Fruit fly (Drosophila melanogaster) whole organism, embryonic: ENCODE results near the gene twf.

Source experiments
- Abd-B ChIP-seq: fragments of 200-800 bp; sonication (Bioruptor generic); optimal IDR thresholded peaks from 2 replicates; lab custom pipeline; 2018; ENCODE audit warnings: missing biosample characterization, mild to moderate bottlenecking, missing genetic modification characterization, moderate library complexity
- Asciz ChIP-seq: fragments of 200-800 bp; sonication (Bioruptor generic); optimal IDR thresholded peaks from 2 replicates; lab custom pipeline; 2017; ENCODE audit warnings: missing biosample characterization, mild to moderate bottlenecking, missing genetic modification characterization, missing genetic modification reagents
- Atf6 ChIP-seq: fragments of 200-800 bp; sonication (Bioruptor generic); IDR thresholded peaks from 2 replicates; pipeline ENCODE4 v1.3.6; 2022; ENCODE audit warnings: missing biosample characterization, missing genetic modification characterization
- Blimp-1 ChIP-seq: fragments of 200-800 bp; sonication (Bioruptor generic); optimal IDR thresholded peaks from 3 replicates; lab custom pipeline; 2018; ENCODE audit warnings: missing biosample characterization, missing genetic modification characterization, mild to moderate bottlenecking, moderate library complexity, missing genetic modification reagents
- CG10209 ChIP-seq: fragments of 200-800 bp; sonication (Bioruptor generic); optimal IDR thresholded peaks from 3 replicates; lab custom pipeline; 2017; ENCODE audit warnings: missing biosample characterization, mild to moderate bottlenecking, missing genetic modification characterization, missing genetic modification reagents
- CG10366 ChIP-seq: fragments of 200-800 bp; sonication (Bioruptor generic); IDR thresholded peaks from 2 replicates; pipeline ENCODE4 v1.3.6; 2022; ENCODE audit warnings: missing biosample characterization, missing genetic modification characterization
- CG13123 ChIP-seq: fragments of 200-800 bp; sonication (Bioruptor generic); optimal IDR thresholded peaks from 2 replicates; lab custom pipeline; 2016; ENCODE audit warnings: missing biosample characterization, missing genetic modification characterization
- CG14710 ChIP-seq: fragments of 200-800 bp; sonication (Bioruptor generic); optimal IDR thresholded peaks from 3 replicates; lab custom pipeline; 2019; ENCODE audit warnings: missing biosample characterization, mild to moderate bottlenecking, missing genetic modification characterization, moderate library complexity
- CG15269 ChIP-seq: fragments of 200-800 bp; sonication (Bioruptor generic); optimal IDR thresholded peaks from 2 replicates; lab custom pipeline; 2018; ENCODE audit warnings: missing biosample characterization, mild to moderate bottlenecking, missing genetic modification characterization, moderate library complexity
- CG16815 ChIP-seq: fragments of 200-800 bp; sonication (Bioruptor generic); optimal IDR thresholded peaks from 3 replicates; lab custom pipeline; 2017; ENCODE audit warnings: missing biosample characterization, mild to moderate bottlenecking, missing genetic modification characterization
- CG17385 ChIP-seq: fragments of 200-800 bp; sonication (Bioruptor generic); optimal IDR thresholded peaks from 3 replicates; lab custom pipeline; 2018; ENCODE audit warnings: missing biosample characterization, mild to moderate bottlenecking, missing genetic modification characterization
- CG17568 ChIP-seq: fragments of 200-800 bp; sonication (Bioruptor generic); optimal IDR thresholded peaks from 2 replicates; lab custom pipeline; 2018; ENCODE audit warnings: missing biosample characterization, mild to moderate bottlenecking, missing genetic modification characterization, moderate library complexity
- CG18011 ChIP-seq: fragments of 200-800 bp; sonication (Bioruptor generic); optimal IDR thresholded peaks from 2 replicates; lab custom pipeline; 2017; ENCODE audit warnings: missing biosample characterization, missing genetic modification characterization, mild to moderate bottlenecking, moderate library complexity, missing genotype
- CG18599 ChIP-seq: fragments of 200-800 bp; sonication (Bioruptor generic); optimal IDR thresholded peaks from 3 replicates; lab custom pipeline; 2017; ENCODE audit warnings: missing biosample characterization, missing genetic modification characterization, mild to moderate bottlenecking, moderate library complexity, missing genetic modification reagents
- CG18619 ChIP-seq: fragments of 200-800 bp; sonication (Bioruptor generic); optimal IDR thresholded peaks from 3 replicates; lab custom pipeline; 2017; ENCODE audit warnings: missing biosample characterization, mild to moderate bottlenecking, missing genetic modification characterization
- CG32767 ChIP-seq: fragments of 200-800 bp; sonication (Bioruptor generic); IDR thresholded peaks from 2 replicates; pipeline ENCODE4 v1.3.6; 2022; ENCODE audit warnings: missing biosample characterization, missing genetic modification characterization
- CG4707 ChIP-seq: fragments of 200-800 bp; sonication (Bioruptor generic); optimal IDR thresholded peaks from 2 replicates; lab custom pipeline; 2018; ENCODE audit warnings: missing biosample characterization, mild to moderate bottlenecking, missing genetic modification characterization, moderate library complexity
- CG8359 ChIP-seq: fragments of 200-800 bp; sonication (Bioruptor generic); optimal IDR thresholded peaks from 2 replicates; lab custom pipeline; 2017; ENCODE audit warnings: missing biosample characterization, mild to moderate bottlenecking, missing genetic modification characterization, borderline replicate concordance
- CG8388 ChIP-seq: fragments of 200-800 bp; sonication (Bioruptor generic); optimal IDR thresholded peaks from 2 replicates; lab custom pipeline; 2019; ENCODE audit warnings: missing biosample characterization, mild to moderate bottlenecking, missing genetic modification characterization, moderate library complexity
- CG9727 ChIP-seq: fragments of 200-800 bp; sonication (Bioruptor generic); optimal IDR thresholded peaks from 3 replicates; lab custom pipeline; 2017; ENCODE audit warnings: missing biosample characterization, mild to moderate bottlenecking, missing genetic modification characterization
- CTCF ChIP-seq: fragments of 200-800 bp; sonication (Bioruptor generic); optimal IDR thresholded peaks from 2 replicates; lab custom pipeline; 2017; ENCODE audit warnings: missing biosample characterization, mild to moderate bottlenecking, missing genetic modification characterization, moderate library complexity
- D ChIP-seq, 2 experiments: fragments of 200-800 bp in 1 of 2; fragments of >200 bp in 1 of 2; sonication (Bioruptor generic) in 1 of 2; optimal IDR thresholded peaks; 2 replicates in 1 of 2; 3 replicates in 1 of 2; lab custom pipeline; 2017; ENCODE audit warnings: mild to moderate bottlenecking in 1 of 2, missing biosample characterization in 1 of 2, missing genetic modification characterization in 1 of 2, missing genetic modification reagents in 1 of 2
- H15 ChIP-seq: fragments of 200-800 bp; sonication (Bioruptor generic); IDR thresholded peaks from 3 replicates; pipeline ENCODE4 v1.3.6; 2022; ENCODE audit warnings: missing biosample characterization, missing genetic modification characterization
- H2.0 ChIP-seq: fragments of 200-800 bp; sonication (Bioruptor generic); IDR thresholded peaks from 2 replicates; pipeline ENCODE4 v1.3.6; 2022; ENCODE audit warnings: missing biosample characterization, missing genetic modification characterization
- Hr3 ChIP-seq: fragments of 200-800 bp; sonication (Bioruptor generic); optimal IDR thresholded peaks from 3 replicates; lab custom pipeline; 2016; ENCODE audit warnings: missing biosample characterization, missing genetic modification characterization
- Hr51 ChIP-seq, 2 experiments: fragments of 200-800 bp; sonication (Bioruptor generic); optimal IDR thresholded peaks; 2 replicates in 1 of 2; 3 replicates in 1 of 2; lab custom pipeline; 2016 to 2018; ENCODE audit warnings: missing biosample characterization in 2 of 2, missing genetic modification characterization in 2 of 2, mild to moderate bottlenecking in 1 of 2, moderate library complexity in 1 of 2
- Jarid2 ChIP-seq: fragments of 200-800 bp; sonication (Bioruptor generic); optimal IDR thresholded peaks from 3 replicates; lab custom pipeline; 2017; ENCODE audit warnings: mild to moderate bottlenecking, missing biosample characterization, missing genetic modification reagents, missing genetic modification characterization
- MBD-R2 ChIP-seq: fragments of 200-800 bp; sonication (Bioruptor generic); IDR thresholded peaks from 2 replicates; pipeline ENCODE4 v1.3.6; 2022; ENCODE audit warnings: missing biosample characterization, missing genetic modification characterization
- Med ChIP-seq: fragments of 200-800 bp; sonication (Bioruptor generic); peaks from one replicate; lab custom pipeline; 2016; ENCODE audit warnings: missing biosample characterization, missing genetic modification characterization, mild to moderate bottlenecking, inconsistent platforms, moderate library complexity
- Oli ChIP-seq: fragments of 200-800 bp; sonication (Bioruptor generic); optimal IDR thresholded peaks from 2 replicates; lab custom pipeline; 2018; ENCODE audit warnings: missing biosample characterization, mild to moderate bottlenecking, missing genetic modification characterization, moderate library complexity
- Poxn ChIP-seq: fragments of 200-800 bp; sonication (Bioruptor generic); IDR thresholded peaks from 2 replicates; pipeline ENCODE4 v1.3.6; 2022; ENCODE audit warnings: missing biosample characterization, missing genetic modification characterization
- Six4 ChIP-seq: fragments of 200-800 bp; sonication (Bioruptor generic); optimal IDR thresholded peaks from 2 replicates; lab custom pipeline; 2016; ENCODE audit warnings: missing biosample characterization, missing genetic modification characterization
- Ssrp ChIP-seq: fragments of 200-800 bp; sonication (Bioruptor generic); optimal IDR thresholded peaks from 2 replicates; lab custom pipeline; 2018; ENCODE audit warnings: missing biosample characterization, mild to moderate bottlenecking, missing genetic modification characterization, moderate library complexity
- az2 ChIP-seq: fragments of 200-800 bp; sonication (Bioruptor generic); optimal IDR thresholded peaks from 3 replicates; lab custom pipeline; 2016; ENCODE audit warnings: missing biosample characterization, missing genetic modification characterization
- bab2 ChIP-seq: fragments of 200-800 bp; sonication (Bioruptor generic); optimal IDR thresholded peaks from 2 replicates; lab custom pipeline; 2016; ENCODE audit warnings: missing biosample characterization, missing genetic modification characterization
- cg ChIP-seq: fragments of 200-800 bp; sonication (Bioruptor generic); optimal IDR thresholded peaks from 3 replicates; lab custom pipeline; 2019; ENCODE audit warnings: missing biosample characterization, mild to moderate bottlenecking, missing genetic modification characterization, moderate library complexity
- eve ChIP-seq, 2 experiments: fragments of >200 bp; optimal IDR thresholded peaks; 2 replicates each; lab custom pipeline; 2017; ENCODE audit warnings: missing biosample characterization in 2 of 2, missing genetic modification characterization in 2 of 2
- lab ChIP-seq: fragments of 200-800 bp; sonication (Bioruptor generic); optimal IDR thresholded peaks from 3 replicates; lab custom pipeline; 2017; ENCODE audit warnings: missing biosample characterization, missing genetic modification characterization, mild to moderate bottlenecking, moderate library complexity, missing genetic modification reagents
- lilli ChIP-seq: fragments of 200-800 bp; sonication (Bioruptor generic); optimal IDR thresholded peaks from 3 replicates; lab custom pipeline; 2016; ENCODE audit warnings: missing biosample characterization, missing genetic modification characterization
- lmd ChIP-seq: fragments of 200-800 bp; sonication (Bioruptor generic); IDR thresholded peaks from 2 replicates; pipeline ENCODE4 v1.3.6; 2022; ENCODE audit warnings: missing biosample characterization, missing genetic modification characterization
- nerfin-1 ChIP-seq: fragments of 200-800 bp; sonication (Bioruptor generic); optimal IDR thresholded peaks from 3 replicates; lab custom pipeline; 2019; ENCODE audit warnings: missing biosample characterization, mild to moderate bottlenecking, missing genetic modification characterization, moderate library complexity
- prd ChIP-seq, 3 experiments: fragments of >200 bp in 2 of 3; fragments of 200-800 bp in 1 of 3; sonication (Bioruptor generic) in 1 of 3; optimal IDR thresholded peaks in 2 of 3; IDR thresholded peaks in 1 of 3; 2 replicates in 2 of 3; 3 replicates in 1 of 3; pipeline versions ENCODE4 v1.3.6 to Lab custom; 2017 to 2022; ENCODE audit warnings: missing biosample characterization in 1 of 3, missing genetic modification characterization in 1 of 3
- tap ChIP-seq: fragments of 200-800 bp; optimal IDR thresholded peaks from 3 replicates; lab custom pipeline; 2019; ENCODE audit warnings: missing biosample characterization, mild to moderate bottlenecking, missing genetic modification characterization, moderate library complexity
- tin ChIP-seq: fragments of 200-800 bp; sonication (Bioruptor generic); optimal IDR thresholded peaks from 3 replicates; lab custom pipeline; 2016; ENCODE audit warnings: missing biosample characterization, missing genetic modification characterization
- trem ChIP-seq: fragments of 200-800 bp; optimal IDR thresholded peaks from 3 replicates; lab custom pipeline; 2019; ENCODE audit warnings: missing biosample characterization, mild to moderate bottlenecking, missing genetic modification characterization, moderate library complexity
- tx ChIP-seq: fragments of 200-800 bp; sonication (Bioruptor generic); optimal IDR thresholded peaks from 2 replicates; lab custom pipeline; 2016; ENCODE audit warnings: missing biosample characterization, missing genetic modification characterization
- vnd ChIP-seq: fragments of 200-800 bp; sonication (Bioruptor generic); IDR thresholded peaks from 3 replicates; pipeline ENCODE4 v1.3.6; 2022; ENCODE audit warnings: missing biosample characterization, missing genetic modification characterization; ENCODE audit not compliant: partially characterized antibody
- vvl ChIP-seq: fragments of 200-800 bp; sonication (Bioruptor generic); IDR thresholded peaks from 2 replicates; pipeline ENCODE4 v1.3.6; 2022; ENCODE audit warnings: missing biosample characterization, missing genetic modification characterization
- zf30C ChIP-seq: fragments of 200-800 bp; sonication (Bioruptor generic); optimal IDR thresholded peaks from 3 replicates; lab custom pipeline; 2018; ENCODE audit warnings: missing biosample characterization, mild to moderate bottlenecking, missing genetic modification characterization

The twf gene

DNA sequence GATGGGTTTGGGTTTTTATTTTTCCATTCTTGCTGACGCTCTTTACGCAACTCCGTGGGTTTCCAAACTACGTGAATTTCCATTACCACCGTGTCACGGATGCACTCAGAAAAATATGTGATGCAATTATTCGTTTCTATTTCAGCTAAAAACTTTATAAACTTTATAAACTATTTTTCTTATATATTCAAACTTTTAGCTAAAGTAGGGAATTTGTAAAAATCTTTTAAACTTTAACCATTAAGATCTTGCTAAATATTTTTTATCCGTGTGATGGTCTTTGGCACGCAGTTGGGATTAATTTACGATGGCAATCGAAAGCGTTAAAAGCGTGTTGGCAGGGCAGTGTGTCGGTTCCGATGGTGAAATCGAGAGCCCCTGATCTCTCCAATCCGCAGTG is 27.0 kb upstream of the twf start (continued):
- TF ChIP-seq az2 (GFP tag; lab: Kevin White, UChicago): peak; percentile 41
- TF ChIP-seq Six4 (GFP tag; lab: Kevin White, UChicago): peak; percentile 21
- TF ChIP-seq H2.0 (GFP tag; lab: Robert Waterston, UW): peak; percentile 44; the same call in 1 of the 2 replicates
- peak; percentile 58 for TF ChIP-seq Oli (tag; lab: Kevin White, UChicago)
- peak; percentile 15 for TF ChIP-seq lilli (GFP tag; lab: Kevin White, UChicago)
- TF ChIP-seq CG14710 (tag; lab: Kevin White, UChicago): peak; percentile 28
- peak; percentile 16 for TF ChIP-seq CG10209
- TF ChIP-seq CG18011 (GFP tag; lab: Kevin White, UChicago): no peak
- TF ChIP-seq H15 (GFP tag; lab: Robert Waterston, UW): 0 out of 3 replicates have a peak, but pooled peaks have one; percentile 29
- TF ChIP-seq prd (optimal IDR thresholded peaks at IDR 0.05; lab: Kevin White, UChicago): no peak
- peak; percentile 70 for TF ChIP-seq prd (GFP tag; IDR thresholded peaks at IDR 0.05; lab: Robert Waterston, UW)
- peak; percentile 39 for TF ChIP-seq lab (GFP tag; lab: Kevin White, UChicago)
- peak; percentile 75 for TF ChIP-seq Blimp-1 (GFP tag; lab: Kevin White, UChicago)
- peak; percentile 46 for TF ChIP-seq Asciz (GFP tag; lab: Kevin White, UChicago)
- peak; percentile 60 for TF ChIP-seq lmd (GFP tag; lab: Robert Waterston, UW)
- peak; percentile 32 for TF ChIP-seq Abd-B (GFP tag; lab: Kevin White, UChicago)
- TF ChIP-seq CG16815: no peak
- peak in 1 of 2 experiments; percentile 73 for TF ChIP-seq Hr51 (GFP tag; optimal IDR thresholded peaks at IDR 0.05; lab: Kevin White, UChicago)
- TF ChIP-seq CG8359 (GFP tag; lab: Kevin White, UChicago): no peak
- TF ChIP-seq CG13123 (GFP tag; lab: Kevin White, UChicago): no peak
- TF ChIP-seq CG8388 (GFP tag; lab: Kevin White, UChicago): peak; percentile 56
- peak; percentile 67 for TF ChIP-seq CG18599 (GFP tag; lab: Kevin White, UChicago)
- no peak for TF ChIP-seq Jarid2 (GFP tag; lab: Kevin White, UChicago)
- peak; percentile 42 for TF ChIP-seq CG18619 (GFP tag; lab: Kevin White, UChicago)
- TF ChIP-seq tx (GFP tag; lab: Kevin White, UChicago): no peak
- peak; percentile 16 for TF ChIP-seq CG9727
- peak; percentile 9 for TF ChIP-seq CG4707
- TF ChIP-seq Poxn (GFP tag; lab: Robert Waterston, UW): no peak
- no peak for TF ChIP-seq vnd (GFP tag; lab: Robert Waterston, UW)
- TF ChIP-seq Hr3 (GFP tag; lab: Kevin White, UChicago): no peak
- TF ChIP-seq tap (tag; lab: Kevin White, UChicago): peak; percentile 72
- no peak for TF ChIP-seq zf30C (GFP tag; lab: Kevin White, UChicago)
- TF ChIP-seq D (optimal IDR thresholded peaks at IDR 0.05; lab: Kevin White, UChicago): no peak
- peak; percentile 34 for TF ChIP-seq D (GFP tag; optimal IDR thresholded peaks at IDR 0.05; lab: Kevin White, UChicago)
- TF ChIP-seq Ssrp: peak; percentile 42
- peak; percentile 17 for TF ChIP-seq CTCF (GFP tag; lab: Kevin White, UChicago)
- peak; percentile 22 for TF ChIP-seq tin (GFP tag; lab: Kevin White, UChicago)
- peak; percentile 80 for TF ChIP-seq CG15269 (tag; lab: Kevin White, UChicago)
- TF ChIP-seq MBD-R2: no peak; the same call in 1 of the 2 replicates
- TF ChIP-seq CG10366 (GFP tag; lab: Robert Waterston, UW): peak; percentile 39; the same call in 1 of the 2 replicates
- TF ChIP-seq bab2: no peak
- TF ChIP-seq cg (GFP tag; lab: Kevin White, UChicago): no peak
- TF ChIP-seq CG32767 (GFP tag; lab: Robert Waterston, UW): no peak
- 0 out of 2 replicates have a peak, but pooled peaks have one; percentile 28 for TF ChIP-seq vvl (GFP tag; lab: Robert Waterston, UW)
- peak; percentile 60 for TF ChIP-seq CG17385
- peak; percentile 18 for TF ChIP-seq nerfin-1 (tag; lab: Kevin White, UChicago)
- peak; percentile 24 for TF ChIP-seq trem (tag; lab: Kevin White, UChicago)
- peak; percentile 39; the same call in 1 of the 2 replicates for TF ChIP-seq Atf6 (GFP tag; lab: Robert Waterston, UW)
- no peak for TF ChIP-seq CG17568 (GFP tag; lab: Kevin White, UChicago)
- peak in 1 of 2 experiments; percentile 12 for TF ChIP-seq eve (GFP tag; optimal IDR thresholded peaks at IDR 0.05; lab: Kevin White, UChicago)
- TF ChIP-seq Med (GFP tag; lab: Kevin White, UChicago): peak; percentile 74
